Worm (Caenorhabditis elegans) whole organism, L3 larva: Measurements from ENCODE around the gene C49C8.5.

Experiments used
- aly-2 ChIP-seq: fragments of 150-350 bp; optimal IDR thresholded peaks from 2 replicates; lab custom pipeline; 2014; ENCODE audit warnings: missing biosample characterization, missing genetic modification characterization
- ceh-16 ChIP-seq: sonication (generic microtip); optimal IDR thresholded peaks from 2 replicates; lab custom pipeline; 2017; ENCODE audit warnings: missing biosample characterization, missing genetic modification characterization
- ceh-82 ChIP-seq: fragments of 150-350 bp; optimal IDR thresholded peaks from 2 replicates; lab custom pipeline; 2014; ENCODE audit warnings: missing biosample characterization, missing genetic modification characterization
- fkh-10 ChIP-seq: sonication (generic microtip); optimal IDR thresholded peaks from 2 replicates; lab custom pipeline; 2017; ENCODE audit warnings: missing biosample characterization, missing genetic modification reagents, missing genetic modification characterization
- fkh-2 ChIP-seq: fragments of 150-350 bp; optimal IDR thresholded peaks from 2 replicates; lab custom pipeline; 2014; ENCODE audit warnings: missing biosample characterization, missing genetic modification reagents, missing genetic modification characterization
- hmg-11 ChIP-seq: sonication (generic microtip); optimal IDR thresholded peaks from 2 replicates; lab custom pipeline; 2016; ENCODE audit warnings: missing genetic modification characterization, missing compliant biosample characterization
- jun-1 ChIP-seq: fragments of 150-350 bp; optimal IDR thresholded peaks from 2 replicates; lab custom pipeline; 2014; ENCODE audit warnings: missing biosample characterization, missing genetic modification reagents, missing genetic modification characterization
- lin-15B ChIP-seq: fragments of 150-350 bp; optimal IDR thresholded peaks from 2 replicates; lab custom pipeline; 2014; ENCODE audit warnings: missing biosample characterization, missing genetic modification characterization
- nhr-28 ChIP-seq: fragments of 150-350 bp; optimal IDR thresholded peaks from 2 replicates; lab custom pipeline; 2014; ENCODE audit warnings: missing biosample characterization, missing genetic modification characterization
- pqm-1 ChIP-seq: fragments of 150-350 bp; optimal IDR thresholded peaks from 2 replicates; lab custom pipeline; 2017; ENCODE audit warnings: missing biosample characterization, missing genetic modification characterization, inconsistent platforms
- skn-1 ChIP-seq: fragments of 150-350 bp; optimal IDR thresholded peaks from 2 replicates; lab custom pipeline; 2014; ENCODE audit warnings: missing biosample characterization, missing genetic modification characterization
- tbx-2 ChIP-seq: sonication (generic microtip); optimal IDR thresholded peaks from 2 replicates; lab custom pipeline; 2016; ENCODE audit warnings: mild to moderate bottlenecking, missing genetic modification characterization, missing compliant biosample characterization
- unc-62 ChIP-seq: fragments of 150-350 bp; sonication (generic microtip); optimal IDR thresholded peaks from 4 replicates; lab custom pipeline; 2014; ENCODE audit warnings: missing biosample characterization, missing genetic modification reagents, missing genetic modification characterization
- ztf-11 ChIP-seq: fragments of 150-350 bp; optimal IDR thresholded peaks from 2 replicates; lab custom pipeline; 2014; ENCODE audit warnings: missing biosample characterization, missing genetic modification characterization

DNA sequence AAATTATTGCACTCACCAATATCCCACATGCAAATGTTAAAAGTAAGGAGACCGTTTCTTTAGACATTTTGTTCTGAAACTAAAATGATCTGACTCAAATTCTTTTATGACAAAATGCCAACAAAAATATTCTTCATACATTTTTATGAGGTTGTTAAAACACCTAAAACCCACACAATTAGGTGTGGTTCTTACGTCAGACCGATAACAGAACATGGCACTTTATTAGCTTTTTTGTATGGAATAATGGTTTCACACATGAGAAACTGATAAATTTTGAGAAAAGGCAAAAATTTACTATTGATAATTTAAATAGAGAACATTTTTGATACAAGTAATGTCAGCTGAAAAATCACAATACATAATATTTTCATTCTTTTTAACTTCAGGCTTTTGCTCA is at the start of gene C49C8.5:
- TF ChIP-seq fkh-10 (GFP tag; lab: Kevin White, UChicago) (no peak), ztf-11 (tag; lab: Kevin White, UChicago) (no peak), fkh-2 (tag; lab: Kevin White, UChicago) (no peak), skn-1 (tag; lab: Kevin White, UChicago) (no peak), nhr-28 (tag; lab: Kevin White, UChicago) (no peak), ceh-82 (tag; lab: Kevin White, UChicago) (no peak), hmg-11 (tag; lab: Kevin White, UChicago) (no peak), aly-2 (no peak), unc-62 (no peak), ceh-16 (no peak), tbx-2 (no peak), jun-1 (no peak), pqm-1 (tag; lab: Kevin White, UChicago) (peak; percentile 20), lin-15B (no peak)
